Worm (Caenorhabditis elegans) whole organism, midembryonic: Measurements from ENCODE around the gene F40F8.3.

Experiments
- T22C8.4 ChIP-seq: fragments of 200-800 bp; sonication (Bioruptor generic); IDR thresholded peaks from 2 replicates; pipeline ENCODE4 v1.3.6; 2022; ENCODE audit warnings: missing genetic modification characterization, missing compliant biosample characterization
- flt-1 ChIP-seq: fragments of 200-800 bp; sonication (Bioruptor generic); IDR thresholded peaks from 2 replicates; pipeline ENCODE4 v1.3.6; 2022; ENCODE audit warnings: missing genetic modification characterization, missing compliant biosample characterization
- med-1 ChIP-seq: sonication (generic microtip); optimal IDR thresholded peaks from 2 replicates; lab custom pipeline; 2017; ENCODE audit warnings: missing genetic modification characterization, mild to moderate bottlenecking, missing compliant biosample characterization, antibody characterized with exemption, missing genetic modification reagents; ENCODE audit not compliant: insufficient read depth
- ref-1 ChIP-seq: fragments of 200-800 bp; sonication (Bioruptor generic); conservative IDR thresholded peaks from 2 replicates; pipeline ENCODE4 v1.3.6; 2022; ENCODE audit warnings: missing genetic modification reagents, missing genetic modification characterization, missing compliant biosample characterization
- tab-1 ChIP-seq: fragments of 200-800 bp; sonication (Bioruptor generic); IDR thresholded peaks from 2 replicates; pipeline ENCODE4 v1.3.6; 2022; ENCODE audit warnings: missing genetic modification characterization, missing compliant biosample characterization
- ztf-29 ChIP-seq: fragments of 200-800 bp; sonication (Bioruptor generic); IDR thresholded peaks from 2 replicates; pipeline ENCODE4 v1.3.6; 2022; ENCODE audit warnings: missing genetic modification reagents, missing genetic modification characterization, missing compliant biosample characterization

- TF ChIP-seq flt-1 (no peak), ref-1 (GFP tag; lab: Robert Waterston, UW) (no peak), ztf-29 (no peak), T22C8.4 (GFP tag; lab: Robert Waterston, UW) (no peak), med-1 (GFP tag; lab: Kevin White, UChicago) (no peak), tab-1 (GFP tag; lab: Robert Waterston, UW) (no peak)
Observed at ce11 chrII:11091577-11091976, 37.5 kb upstream of the F40F8.3 start.
